Worm (Caenorhabditis elegans): Measurements from ENCODE around the gene ccm-2.
A peak's percentile ranks its signal among the peaks of the same experiment; 100 is the strongest.

DNA sequence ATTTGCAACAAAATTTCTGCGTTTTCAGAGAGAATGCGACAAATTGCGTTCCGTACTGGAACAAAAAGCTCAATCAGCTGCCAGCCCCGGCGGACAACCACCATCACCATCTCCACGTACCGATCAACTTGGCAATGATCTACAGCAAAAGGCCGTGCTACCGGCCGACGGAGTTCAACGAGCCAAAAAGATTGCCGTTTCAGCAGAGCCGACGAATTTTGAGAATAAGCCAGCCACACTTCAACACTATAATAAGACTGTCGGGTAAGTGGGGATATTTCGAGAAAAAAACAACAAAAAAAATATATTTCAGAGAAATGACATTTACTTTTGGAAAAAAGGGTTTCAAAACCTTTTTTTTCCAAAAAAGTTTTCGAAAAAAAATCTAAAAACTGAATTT is 28.2 kb downstream of the ccm-2 start:
- TF ChIP-seq flt-1 (GFP tag; IDR thresholded peaks at IDR 0.05) (peak; percentile 14; the same call in 1 of the 2 replicates), tab-1 (GFP tag; IDR thresholded peaks at IDR 0.05) (no peak), ztf-29 (GFP tag; IDR thresholded peaks at IDR 0.05) (no peak), med-1 (GFP tag; optimal IDR thresholded peaks at IDR 0.05; ENCODE audit: insufficient read depth) (no peak)

Measured in whole organism, midembryonic.